Worm (Caenorhabditis elegans) whole organism, early embryonic: ENCODE data around the gene lgc-39.
A peak's percentile ranks its signal among the peaks of the same experiment; 100 is the strongest.

Experiments used
- B0310.2 ChIP-seq: sonication (generic microtip); optimal IDR thresholded peaks from 2 replicates; lab custom pipeline; 2016; ENCODE audit warnings: mild to moderate bottlenecking, missing genetic modification characterization, missing compliant biosample characterization
- aly-1 ChIP-seq: sonication (generic microtip); optimal IDR thresholded peaks from 2 replicates; lab custom pipeline; 2016; ENCODE audit warnings: missing genetic modification characterization, missing compliant biosample characterization
- ama-1 ChIP-seq: fragments of 150-350 bp; optimal IDR thresholded peaks from 2 replicates; lab custom pipeline; 2014
- ceh-36 ChIP-seq: sonication (generic microtip); optimal IDR thresholded peaks from 2 replicates; lab custom pipeline; 2016; ENCODE audit warnings: missing genetic modification characterization, inconsistent platforms, missing compliant biosample characterization
- flt-1 ChIP-seq: fragments of 200-800 bp; sonication (Bioruptor generic); IDR thresholded peaks from 2 replicates; pipeline ENCODE4 v1.3.6; 2022; ENCODE audit warnings: missing genetic modification characterization, missing compliant biosample characterization
- hmbx-1 ChIP-seq: sonication (generic microtip); optimal IDR thresholded peaks from 2 replicates; lab custom pipeline; 2016; ENCODE audit warnings: mild to moderate bottlenecking, missing genetic modification characterization, missing compliant biosample characterization
- hmg-4 ChIP-seq: fragments of 200-800 bp; sonication (Bioruptor generic); optimal IDR thresholded peaks from 2 replicates; lab custom pipeline; 2018; ENCODE audit warnings: mild to moderate bottlenecking, missing genetic modification characterization, missing compliant biosample characterization
- pes-1 ChIP-seq: fragments of 200-800 bp; sonication (Bioruptor generic); IDR thresholded peaks from 2 replicates; pipeline ENCODE4 v1.3.6; 2022; ENCODE audit warnings: missing genetic modification reagents, missing genetic modification characterization, missing compliant biosample characterization
- sea-1 ChIP-seq: fragments of 200-800 bp; sonication (Bioruptor generic); conservative IDR thresholded peaks from 2 replicates; pipeline ENCODE4 v1.3.6; 2022; ENCODE audit warnings: missing genetic modification characterization, missing compliant biosample characterization
- tbx-37 ChIP-seq: fragments of 200-800 bp; sonication (Bioruptor generic); conservative IDR thresholded peaks from 2 replicates; pipeline ENCODE4 v1.3.6; 2022; ENCODE audit warnings: missing genetic modification reagents, missing genetic modification characterization, missing compliant biosample characterization
- tra-4 ChIP-seq: sonication (generic microtip); optimal IDR thresholded peaks from 2 replicates; lab custom pipeline; 2017; ENCODE audit warnings: missing genetic modification characterization, missing compliant biosample characterization

DNA sequence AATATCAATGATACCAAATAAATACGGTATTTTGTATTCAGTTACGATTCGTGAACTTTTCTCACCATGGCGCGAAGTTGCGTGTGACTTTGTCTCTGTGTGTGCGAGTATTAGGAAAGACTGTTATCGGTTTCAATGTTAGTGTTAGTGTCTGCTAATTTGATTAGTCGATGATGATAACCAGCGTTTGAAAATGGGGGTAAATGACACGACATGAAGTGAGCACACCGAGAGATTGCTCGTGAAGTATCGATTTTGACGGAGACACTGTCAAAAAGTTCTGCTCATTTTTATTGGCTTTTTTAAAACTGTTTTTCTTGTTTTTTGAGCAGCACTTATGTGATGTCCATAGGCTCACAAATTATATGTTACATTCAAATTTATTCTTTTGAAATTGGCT is 23.1 kb downstream of the lgc-39 start:
- no peak for TF ChIP-seq hmg-4
- TF ChIP-seq tra-4 (tag; lab: Kevin White, UChicago) = no peak
- TF ChIP-seq pes-1 (GFP tag; lab: Robert Waterston, UW) = no peak
- no peak for TF ChIP-seq B0310.2
- TF ChIP-seq ceh-36 (tag; lab: Kevin White, UChicago) = no peak
- no peak for TF ChIP-seq sea-1
- TF ChIP-seq hmbx-1 (tag; lab: Kevin White, UChicago) = no peak
- no peak for TF ChIP-seq aly-1 (tag; lab: Kevin White, UChicago)
- peak; percentile 21 for TF ChIP-seq ama-1 (lab: Kevin White, UChicago)
- no peak for TF ChIP-seq tbx-37
- TF ChIP-seq flt-1 (GFP tag; lab: Robert Waterston, UW) = no peak
